Worm (Caenorhabditis elegans) whole organism, mixed stage, embryonic: ENCODE measurements around the gene egas-2.

Experiments
- M03D4.4 ChIP-seq: sonication (generic microtip); optimal IDR thresholded peaks from 2 replicates; lab custom pipeline; 2017; ENCODE audit warnings: mild to moderate bottlenecking, missing genetic modification characterization, missing compliant biosample characterization
- bed-3 ChIP-seq: fragments of 200-800 bp; sonication (Bioruptor generic); optimal IDR thresholded peaks from 3 replicates; lab custom pipeline; 2018; ENCODE audit warnings: mild to moderate bottlenecking, missing genetic modification characterization, moderate library complexity, missing compliant biosample characterization
- blmp-1 ChIP-seq: fragments of 150-350 bp; optimal IDR thresholded peaks from 2 replicates; lab custom pipeline; 2014; ENCODE audit warnings: missing biosample characterization, missing genetic modification characterization
- ceh-39 ChIP-seq: fragments of 150-350 bp; optimal IDR thresholded peaks from 2 replicates; lab custom pipeline; 2014; ENCODE audit warnings: missing biosample characterization, missing genetic modification characterization
- ceh-43 ChIP-seq: fragments of 200-800 bp; sonication (Bioruptor generic); optimal IDR thresholded peaks from 2 replicates; lab custom pipeline; 2018; ENCODE audit warnings: mild to moderate bottlenecking, missing genetic modification characterization, moderate library complexity, missing compliant biosample characterization
- ceh-83 ChIP-seq: fragments of 200-800 bp; sonication (Bioruptor generic); optimal IDR thresholded peaks from 2 replicates; lab custom pipeline; 2018; ENCODE audit warnings: mild to moderate bottlenecking, missing genetic modification characterization, missing compliant biosample characterization
- ces-1 ChIP-seq: fragments of 150-350 bp; optimal IDR thresholded peaks from 2 replicates; lab custom pipeline; 2014; ENCODE audit warnings: missing biosample characterization, missing genetic modification reagents, missing genetic modification characterization
- cnd-1 ChIP-seq: fragments of 200-800 bp; sonication (Bioruptor generic); optimal IDR thresholded peaks from 2 replicates; lab custom pipeline; 2018; ENCODE audit warnings: mild to moderate bottlenecking, missing genetic modification characterization, missing compliant biosample characterization
- drap-1 ChIP-seq: fragments of 200-800 bp; sonication (Bioruptor generic); optimal IDR thresholded peaks from 3 replicates; lab custom pipeline; 2018; ENCODE audit warnings: mild to moderate bottlenecking, missing genetic modification characterization, missing compliant biosample characterization
- elt-1 ChIP-seq: sonication (generic microtip); optimal IDR thresholded peaks from 2 replicates; lab custom pipeline; 2017; ENCODE audit warnings: missing genetic modification characterization, mild to moderate bottlenecking, missing compliant biosample characterization, antibody characterized with exemption, moderate library complexity, borderline replicate concordance; ENCODE audit not compliant: insufficient read depth
- elt-3 ChIP-seq: fragments of 150-350 bp; optimal IDR thresholded peaks from 2 replicates; lab custom pipeline; 2014; ENCODE audit warnings: missing biosample characterization, missing genetic modification characterization
- flh-1 ChIP-seq: fragments of 200-800 bp; sonication (Bioruptor generic); optimal IDR thresholded peaks from 2 replicates; lab custom pipeline; 2018; ENCODE audit warnings: mild to moderate bottlenecking, missing genetic modification characterization, moderate library complexity, missing compliant biosample characterization
- ham-2 ChIP-seq: fragments of 200-800 bp; sonication (Bioruptor generic); optimal IDR thresholded peaks from 2 replicates; lab custom pipeline; 2018; ENCODE audit warnings: mild to moderate bottlenecking, missing genetic modification characterization, missing compliant biosample characterization
- hlh-1 ChIP-seq: fragments of 150-350 bp; optimal IDR thresholded peaks from 2 replicates; lab custom pipeline; 2014; ENCODE audit warnings: missing biosample characterization, missing genetic modification reagents, missing genetic modification characterization
- lin-13 ChIP-seq: fragments of 150-350 bp; optimal IDR thresholded peaks from 2 replicates; lab custom pipeline; 2014; ENCODE audit warnings: missing biosample characterization, missing genetic modification characterization
- lsy-2 ChIP-seq: fragments of 150-350 bp; optimal IDR thresholded peaks from 2 replicates; lab custom pipeline; 2014; ENCODE audit warnings: missing biosample characterization, missing genetic modification characterization
- mab-5 ChIP-seq: fragments of 150-350 bp; optimal IDR thresholded peaks from 2 replicates; lab custom pipeline; 2014; ENCODE audit warnings: missing biosample characterization, missing genetic modification characterization
- mep-1 ChIP-seq: fragments of 150-350 bp; optimal IDR thresholded peaks from 2 replicates; lab custom pipeline; 2017; ENCODE audit warnings: missing biosample characterization, missing genetic modification reagents, missing genetic modification characterization, inconsistent platforms
- mls-2 ChIP-seq: sonication (generic microtip); optimal IDR thresholded peaks from 2 replicates; lab custom pipeline; 2016; ENCODE audit warnings: mild to moderate bottlenecking, missing genetic modification characterization, moderate library complexity, missing compliant biosample characterization
- nhr-12 ChIP-seq: fragments of 150-350 bp; optimal IDR thresholded peaks from 2 replicates; lab custom pipeline; 2014; ENCODE audit warnings: missing biosample characterization, missing genetic modification characterization
- nhr-2 ChIP-seq: fragments of 150-350 bp; optimal IDR thresholded peaks from 2 replicates; lab custom pipeline; 2014; ENCODE audit warnings: missing biosample characterization, missing genetic modification characterization
- nhr-237 ChIP-seq: fragments of 150-350 bp; optimal IDR thresholded peaks from 2 replicates; lab custom pipeline; 2014; ENCODE audit warnings: missing biosample characterization, missing genetic modification characterization
- nhr-28 ChIP-seq: fragments of 150-350 bp; optimal IDR thresholded peaks from 2 replicates; lab custom pipeline; 2014; ENCODE audit warnings: missing biosample characterization, missing genetic modification characterization
- nhr-76 ChIP-seq: sonication (generic microtip); optimal IDR thresholded peaks from 2 replicates; lab custom pipeline; 2017; ENCODE audit warnings: missing biosample characterization, missing genetic modification characterization
- pha-4 ChIP-seq: fragments of 150-350 bp; optimal IDR thresholded peaks from 2 replicates; lab custom pipeline; 2018; ENCODE audit warnings: missing biosample characterization, missing genetic modification reagents, missing genetic modification characterization
- sem-2 ChIP-seq: fragments of 200-800 bp; sonication (Bioruptor generic); optimal IDR thresholded peaks from 2 replicates; lab custom pipeline; 2018; ENCODE audit warnings: mild to moderate bottlenecking, missing genetic modification characterization, missing compliant biosample characterization
- snpc-4 ChIP-seq: fragments of 150-350 bp; optimal IDR thresholded peaks from 2 replicates; lab custom pipeline; 2014; ENCODE audit warnings: missing biosample characterization, missing genetic modification characterization
- sptf-1 ChIP-seq: sonication (generic microtip); optimal IDR thresholded peaks from 2 replicates; lab custom pipeline; 2017; ENCODE audit warnings: mild to moderate bottlenecking, missing genetic modification characterization, moderate library complexity, missing compliant biosample characterization
- tbx-8 ChIP-seq: fragments of 200-800 bp; sonication (Bioruptor generic); optimal IDR thresholded peaks from 2 replicates; lab custom pipeline; 2018; ENCODE audit warnings: mild to moderate bottlenecking, missing genetic modification characterization, moderate library complexity, missing compliant biosample characterization
- unc-120 ChIP-seq: sonication (generic microtip); optimal IDR thresholded peaks from 2 replicates; lab custom pipeline; 2017; ENCODE audit warnings: missing genetic modification characterization, missing compliant biosample characterization; ENCODE audit not compliant: poor library complexity, severe bottlenecking
- unc-39 ChIP-seq: fragments of 150-350 bp; optimal IDR thresholded peaks from 2 replicates; lab custom pipeline; 2014; ENCODE audit warnings: missing biosample characterization, missing genetic modification characterization
- unc-62 ChIP-seq: fragments of 150-350 bp; optimal IDR thresholded peaks from 2 replicates; lab custom pipeline; 2014; ENCODE audit warnings: missing biosample characterization, missing genetic modification reagents, missing genetic modification characterization
- zip-8 ChIP-seq: fragments of 150-350 bp; optimal IDR thresholded peaks from 2 replicates; lab custom pipeline; 2014; ENCODE audit warnings: missing biosample characterization, missing genetic modification characterization
- ztf-11 ChIP-seq: fragments of 150-350 bp; optimal IDR thresholded peaks from 2 replicates; lab custom pipeline; 2014; ENCODE audit warnings: missing biosample characterization, missing genetic modification characterization

Gene egas-2

ce11 chrV:18658914-18659313 is 8.8 kb downstream of the egas-2 start:
- TF ChIP-seq tbx-8 (GFP tag; lab: Kevin White, UChicago) (no peak), sptf-1 (no peak), ces-1 (no peak)

DNA sequence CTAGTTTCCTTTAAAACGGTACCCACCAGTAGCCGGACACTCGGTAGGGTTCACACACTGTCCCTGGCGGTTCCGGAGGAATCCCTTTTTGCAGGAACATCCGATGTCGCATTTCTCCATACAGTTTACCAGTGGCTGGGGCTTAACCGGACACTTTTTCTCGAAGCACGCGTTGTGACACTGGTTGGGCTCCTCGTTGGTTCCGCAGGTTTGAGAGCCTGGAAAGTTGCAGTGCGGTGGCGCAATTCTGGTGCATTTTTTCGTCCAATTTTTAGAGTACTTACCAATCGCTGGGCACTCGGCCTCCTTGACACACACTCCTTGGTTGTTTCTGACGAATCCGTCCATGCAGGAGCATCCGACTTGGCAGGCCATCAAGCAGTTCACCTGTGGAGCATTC is 12.2 kb downstream of the egas-2 start:
- TF ChIP-seq blmp-1 (no peak), bed-3 (GFP tag; lab: Kevin White, UChicago) (no peak), mls-2 (tag; lab: Kevin White, UChicago) (no peak), ceh-83 (no peak), drap-1 (GFP tag; lab: Kevin White, UChicago) (no peak), elt-1 (tag; lab: Kevin White, UChicago) (no peak), nhr-237 (tag; lab: Kevin White, UChicago) (no peak), hlh-1 (tag; lab: Kevin White, UChicago) (no peak), unc-62 (GFP tag; lab: Kevin White, UChicago) (no peak)
- TF ChIP-seq, all 35 proteins: peak for 0

ce11 chrV:18664026-18664425 is 13.9 kb downstream of the egas-2 start, which contains the start of gene Y69H2.3:
TSS of gene Y69H2.3 (minus strand) at chrV:18664126.
- TF ChIP-seq sem-2 (GFP tag; lab: Kevin White, UChicago) (no peak), hlh-1 (tag; lab: Kevin White, UChicago) (no peak), unc-62 (GFP tag; lab: Kevin White, UChicago) (no peak), sptf-1 (no peak), ztf-11 (tag; lab: Kevin White, UChicago) (no peak), nhr-28 (tag; lab: Kevin White, UChicago) (no peak), ceh-39 (tag; lab: Kevin White, UChicago) (no peak), nhr-12 (tag; lab: Kevin White, UChicago) (no peak), pha-4 (no peak), cnd-1 (tag; lab: Kevin White, UChicago) (no peak), nhr-76 (tag; lab: Kevin White, UChicago) (no peak), lsy-2 (no peak), elt-3 (tag; lab: Kevin White, UChicago) (no peak), drap-1 (GFP tag; lab: Kevin White, UChicago) (no peak), elt-1 (tag; lab: Kevin White, UChicago) (no peak), mls-2 (tag; lab: Kevin White, UChicago) (no peak), ceh-83 (no peak)

DNA sequence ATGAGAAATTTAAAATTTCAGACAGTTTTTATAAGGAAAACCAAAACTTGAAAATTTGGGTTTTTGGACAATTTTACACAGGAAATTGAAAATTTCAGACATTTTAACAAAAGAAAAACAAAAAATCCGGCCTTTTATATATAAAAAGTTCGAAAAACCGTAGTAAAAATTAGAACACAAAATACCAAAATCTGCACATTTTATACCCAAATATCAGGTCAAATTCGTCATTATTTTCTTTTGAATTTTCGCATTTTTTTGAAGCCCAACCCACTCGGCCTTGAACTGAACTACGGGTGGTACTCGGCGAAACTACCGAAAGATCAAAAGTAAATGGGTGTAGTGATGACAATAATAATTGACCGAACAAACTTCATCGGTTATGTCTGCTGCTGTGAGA is 17.0 kb downstream of the egas-2 start:
- TF ChIP-seq tbx-8 (GFP tag; lab: Kevin White, UChicago) (no peak), unc-120 (tag; lab: Kevin White, UChicago) (no peak), nhr-2 (no peak), nhr-28 (tag; lab: Kevin White, UChicago) (no peak), snpc-4 (tag; lab: Kevin White, UChicago) (no peak), flh-1 (GFP tag; lab: Kevin White, UChicago) (no peak), sptf-1 (no peak), ces-1 (no peak), hlh-1 (tag; lab: Kevin White, UChicago) (no peak)
- TF ChIP-seq, all 35 proteins: peak for 0

DNA sequence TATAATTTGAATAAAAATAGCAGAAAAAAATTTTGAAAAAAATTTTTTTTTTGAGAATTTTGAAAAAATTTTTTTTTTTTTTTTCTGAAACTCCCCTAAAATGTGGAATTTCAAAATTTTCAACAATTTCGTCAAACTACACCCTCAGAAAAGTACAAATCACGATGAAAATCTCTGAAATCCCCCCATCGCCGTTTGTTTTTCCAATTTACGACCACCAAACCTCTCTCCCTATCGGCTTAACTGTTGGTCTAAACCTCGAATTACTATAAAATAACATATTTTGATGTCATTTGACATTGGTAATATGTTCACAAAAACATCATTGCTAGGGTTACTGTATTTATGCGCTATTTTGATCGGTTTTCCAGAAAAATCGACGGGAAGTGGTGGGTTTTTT is 19.9 kb downstream of the egas-2 start, which contains the start of gene Y69H2.10:
Gene Y69H2.10 (plus strand): TSS at position 301 of the 400 bp plus-strand sequence.
- TF ChIP-seq unc-62 (GFP tag; lab: Kevin White, UChicago) = no peak
- no peak for TF ChIP-seq blmp-1
- no peak for TF ChIP-seq elt-1 (tag; lab: Kevin White, UChicago)
- TF ChIP-seq lin-13 (tag; lab: Kevin White, UChicago) = no peak
- no peak for TF ChIP-seq pha-4
- TF ChIP-seq nhr-237 (tag; lab: Kevin White, UChicago) = no peak
- TF ChIP-seq snpc-4 (tag; lab: Kevin White, UChicago) = no peak
- no peak for TF ChIP-seq nhr-12 (tag; lab: Kevin White, UChicago)
- TF ChIP-seq hlh-1 (tag; lab: Kevin White, UChicago) = no peak
- TF ChIP-seq flh-1 (GFP tag; lab: Kevin White, UChicago) = no peak
- no peak for TF ChIP-seq nhr-76 (tag; lab: Kevin White, UChicago)
- no peak for TF ChIP-seq ham-2
- TF ChIP-seq mab-5 (tag; lab: Kevin White, UChicago) = no peak

DNA sequence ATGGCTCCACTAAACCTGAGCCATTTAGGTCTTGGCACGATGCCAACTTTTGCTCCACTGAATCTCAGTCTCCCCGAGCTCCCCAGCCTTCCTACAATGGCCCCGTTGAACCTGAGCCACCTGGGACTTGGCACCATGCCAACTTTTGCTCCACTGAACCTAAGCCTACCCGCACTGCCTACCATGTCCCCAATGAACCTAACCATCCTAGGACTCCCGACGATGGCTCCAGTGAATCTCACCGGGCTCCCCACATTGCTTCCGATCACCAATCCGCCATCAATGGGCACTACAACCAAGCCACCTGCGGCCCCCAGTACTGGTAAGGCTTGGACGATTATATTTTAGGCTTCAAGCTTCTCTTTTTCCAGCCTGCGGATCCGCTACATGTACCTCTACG is 21.7 kb downstream of the egas-2 start:
- TF ChIP-seq flh-1 (GFP tag; lab: Kevin White, UChicago) (no peak), cnd-1 (tag; lab: Kevin White, UChicago) (no peak), nhr-28 (tag; lab: Kevin White, UChicago) (no peak), mab-5 (tag; lab: Kevin White, UChicago) (no peak), pha-4 (no peak), ces-1 (no peak), ceh-43 (GFP tag; lab: Kevin White, UChicago) (no peak), snpc-4 (tag; lab: Kevin White, UChicago) (no peak), blmp-1 (no peak), lin-13 (tag; lab: Kevin White, UChicago) (no peak), sptf-1 (no peak), nhr-237 (tag; lab: Kevin White, UChicago) (no peak), nhr-12 (tag; lab: Kevin White, UChicago) (no peak), zip-8 (tag; lab: Kevin White, UChicago) (no peak), ceh-39 (tag; lab: Kevin White, UChicago) (no peak), M03D4.4 (tag; lab: Kevin White, UChicago) (no peak), ztf-11 (tag; lab: Kevin White, UChicago) (no peak), unc-62 (GFP tag; lab: Kevin White, UChicago) (no peak), mep-1 (tag; lab: Kevin White, UChicago) (no peak), unc-39 (tag; lab: Kevin White, UChicago) (no peak)
